Worm (Caenorhabditis elegans): ENCODE data around the gene pgl-2.

ce11 chrIII:8650235-8650817 is 24.9 kb downstream of the pgl-2 start, which contains the start of gene flp-23:
- TF ChIP-seq flt-1 (GFP tag; IDR thresholded peaks at IDR 0.05) (peak; percentile 91), cog-1 (tag; optimal IDR thresholded peaks at IDR 0.05) (peak; percentile 80), T22C8.4 (GFP tag; IDR thresholded peaks at IDR 0.05) (peak; percentile 74), tab-1 (GFP tag; IDR thresholded peaks at IDR 0.05) (peak; percentile 93), ref-1 (GFP tag; conservative IDR thresholded peaks at IDR 0.05) (peak; percentile 80), klf-2 (GFP tag; conservative IDR thresholded peaks at IDR 0.05) (peak; percentile 77)
